Worm (Caenorhabditis elegans) whole organism, L1 larva: ENCODE results near the gene daf-42.

Experiments
- alr-1 ChIP-seq: fragments of 200-800 bp; sonication (Bioruptor generic); optimal IDR thresholded peaks from 2 replicates; lab custom pipeline; 2018; ENCODE audit warnings: borderline replicate concordance, mild to moderate bottlenecking, missing genetic modification characterization, missing compliant biosample characterization
- aly-2 ChIP-seq: fragments of 150-350 bp; optimal IDR thresholded peaks from 2 replicates; lab custom pipeline; 2014; ENCODE audit warnings: missing biosample characterization, missing genetic modification characterization
- fkh-10 ChIP-seq: sonication (generic microtip); optimal IDR thresholded peaks from 2 replicates; lab custom pipeline; 2017; ENCODE audit warnings: missing biosample characterization, missing genetic modification reagents, missing genetic modification characterization
- fkh-8 ChIP-seq: sonication (generic microtip); optimal IDR thresholded peaks from 2 replicates; lab custom pipeline; 2016; ENCODE audit warnings: mild to moderate bottlenecking, missing genetic modification characterization, missing compliant biosample characterization
- lsy-2 ChIP-seq, 2 experiments: fragments of 150-350 bp; optimal IDR thresholded peaks; 2 replicates each; lab custom pipeline; 2014; ENCODE audit warnings: missing biosample characterization in 2 of 2, missing genetic modification characterization in 2 of 2
- mab-9 ChIP-seq: fragments of 200-800 bp; sonication (Bioruptor generic); IDR thresholded peaks from 2 replicates; pipeline ENCODE4 v1.3.6; 2022; ENCODE audit warnings: missing genetic modification reagents, missing genetic modification characterization, missing compliant biosample characterization
- nhr-11 ChIP-seq: fragments of 150-350 bp; optimal IDR thresholded peaks from 2 replicates; lab custom pipeline; 2014; ENCODE audit warnings: missing biosample characterization, missing genetic modification characterization
- nhr-77 ChIP-seq: fragments of 150-350 bp; optimal IDR thresholded peaks from 2 replicates; lab custom pipeline; 2014; ENCODE audit warnings: missing biosample characterization, missing genetic modification characterization
- snpc-4 ChIP-seq: fragments of 150-350 bp; optimal IDR thresholded peaks from 2 replicates; lab custom pipeline; 2014; ENCODE audit warnings: missing biosample characterization, missing genetic modification characterization
- sptf-1 ChIP-seq: fragments of 150-350 bp; optimal IDR thresholded peaks from 2 replicates; lab custom pipeline; 2014; ENCODE audit warnings: missing biosample characterization, missing genetic modification characterization
- unc-62 ChIP-seq: fragments of 150-350 bp; optimal IDR thresholded peaks from 2 replicates; lab custom pipeline; 2014; ENCODE audit warnings: missing biosample characterization, missing genetic modification reagents, missing genetic modification characterization
- zag-1 ChIP-seq: fragments of 150-350 bp; optimal IDR thresholded peaks from 2 replicates; lab custom pipeline; 2014; ENCODE audit warnings: missing biosample characterization, missing genetic modification characterization

DNA sequence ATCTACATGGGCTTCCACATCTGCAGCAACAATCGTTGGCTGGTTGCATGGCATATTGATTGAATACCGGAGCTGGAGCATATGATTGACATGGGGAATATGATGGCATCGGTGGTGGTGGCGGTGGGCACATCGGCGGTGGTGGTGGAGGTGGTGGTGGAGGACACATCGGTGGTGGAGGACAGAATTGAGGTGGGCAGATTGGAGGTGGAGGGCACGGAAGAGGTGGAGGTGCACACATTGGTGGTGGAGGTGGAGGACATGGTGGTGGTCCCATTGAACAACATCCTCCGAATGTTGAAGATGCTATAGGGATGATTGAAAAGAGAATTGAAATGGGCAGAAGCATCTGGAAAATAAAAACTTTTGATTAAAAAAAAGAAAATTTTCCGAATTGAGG is 36.2 kb downstream of the daf-42 start, which contains the start of gene grl-4:
- no peak for TF ChIP-seq aly-2 (tag; lab: Kevin White, UChicago)
- no peak for TF ChIP-seq mab-9 (GFP tag; lab: Robert Waterston, UW)
- TF ChIP-seq fkh-10 (GFP tag; lab: Kevin White, UChicago): no peak
- TF ChIP-seq snpc-4: no peak
- TF ChIP-seq sptf-1 (tag; lab: Kevin White, UChicago): no peak
- TF ChIP-seq unc-62 (GFP tag; lab: Kevin White, UChicago): no peak
- no peak for TF ChIP-seq lsy-2 (tag; optimal IDR thresholded peaks at IDR 0.05; lab: Kevin White, UChicago)
- no peak for TF ChIP-seq zag-1 (tag; lab: Kevin White, UChicago)
- TF ChIP-seq alr-1 (tag; lab: Kevin White, UChicago): no peak
- TF ChIP-seq fkh-8 (tag; lab: Kevin White, UChicago): no peak
- TF ChIP-seq nhr-11 (tag; lab: Kevin White, UChicago): no peak
- no peak for TF ChIP-seq nhr-77
